Fruit fly (Drosophila melanogaster): ENCODE results near the gene Traf6.

Gene Traf6

dm6 chrX:8126149-8126548 lies 31.0 kb downstream of the Traf6 start (continued):
- TF ChIP-seq Xbp1 (GFP tag; optimal IDR thresholded peaks at IDR 0.05) (peak; percentile 64), cwo (GFP tag; optimal IDR thresholded peaks at IDR 0.05) (no peak), Lim3 (GFP tag; IDR thresholded peaks at IDR 0.05) (no peak), ftz-f1 (GFP tag; optimal IDR thresholded peaks at IDR 0.05) (no peak), CG14667 (GFP tag; IDR thresholded peaks at IDR 0.05) (peak; percentile 40; the same call in 1 of the 2 replicates), p53 (GFP tag; optimal IDR thresholded peaks at IDR 0.05) (no peak), CG11695 (GFP tag; IDR thresholded peaks at IDR 0.05) (no peak), CG2116 (GFP tag; optimal IDR thresholded peaks at IDR 0.05) (peak; percentile 50), H15 (GFP tag; IDR thresholded peaks at IDR 0.05) (peak; percentile 72), gsb-n (tag; optimal IDR thresholded peaks at IDR 0.05) (peak; percentile 75), h (optimal IDR thresholded peaks at IDR 0.05) (no peak), CG31388 (GFP tag; optimal IDR thresholded peaks at IDR 0.05) (no peak), stwl (tag; optimal IDR thresholded peaks at IDR 0.05) (no peak), tap (tag; optimal IDR thresholded peaks at IDR 0.05) (peak; percentile 57), toy (GFP tag; IDR thresholded peaks at IDR 0.05) (no peak), CG16815 (GFP tag; optimal IDR thresholded peaks at IDR 0.05) (no peak), jing (GFP tag; optimal IDR thresholded peaks at IDR 0.05) (peak; percentile 52), Xrp1 (GFP tag; IDR thresholded peaks at IDR 0.05) (peak; percentile 76), cas (GFP tag; IDR thresholded peaks at IDR 0.05) (no peak), CG11398 (GFP tag; optimal IDR thresholded peaks at IDR 0.05) (no peak), CG11723 (GFP tag; optimal IDR thresholded peaks at IDR 0.05) (peak; percentile 9), D (optimal IDR thresholded peaks at IDR 0.05) (no peak), D (GFP tag; optimal IDR thresholded peaks at IDR 0.05) (peak; percentile 63), pan (optimal IDR thresholded peaks at IDR 0.05) (no peak), pan (GFP tag; optimal IDR thresholded peaks at IDR 0.05 in 1 of 2, IDR thresholded peaks at IDR 0.05 in 1 of 2) (peak in 1 of 2 experiments; percentile 58), CG12236 (GFP tag; optimal IDR thresholded peaks at IDR 0.05) (peak; percentile 25), CG34224 (GFP tag; IDR thresholded peaks at IDR 0.05; ENCODE audit: partially characterized antibody) (no peak), fd96Cb (tag; optimal IDR thresholded peaks at IDR 0.05) (peak; percentile 82), unc-4 (GFP tag; IDR thresholded peaks at IDR 0.05; ENCODE audit: partially characterized antibody) (no peak), CG1832 (GFP tag; optimal IDR thresholded peaks at IDR 0.05) (no peak), twi (tag; optimal IDR thresholded peaks at IDR 0.05) (peak; percentile 13), Camta (GFP tag; optimal IDR thresholded peaks at IDR 0.05) (peak; percentile 35), hkb (optimal IDR thresholded peaks at IDR 0.05) (no peak), hkb (GFP tag; IDR thresholded peaks at IDR 0.05) (peak; percentile 65), Mad (GFP tag; optimal IDR thresholded peaks at IDR 0.05) (no peak), bowl (GFP tag; IDR thresholded peaks at IDR 0.05) (no peak), Bteb2 (GFP tag; optimal IDR thresholded peaks at IDR 0.05) (no peak), CG3163 (GFP tag; optimal IDR thresholded peaks at IDR 0.05) (no peak), CG15479 (GFP tag; optimal IDR thresholded peaks at IDR 0.05) (no peak), gcm2 (GFP tag; optimal IDR thresholded peaks at IDR 0.05) (no peak), CG13424 (tag; optimal IDR thresholded peaks at IDR 0.05) (peak; percentile 53), CG6765 (GFP tag; optimal IDR thresholded peaks at IDR 0.05) (no peak), CG1602 (GFP tag; optimal IDR thresholded peaks at IDR 0.05) (peak; percentile 50), Hr3 (GFP tag; optimal IDR thresholded peaks at IDR 0.05) (peak; percentile 52), Optix (GFP tag; IDR thresholded peaks at IDR 0.05) (peak; percentile 71), CG1024 (GFP tag; IDR thresholded peaks at IDR 0.05) (0 out of 2 replicates have a peak, but pooled peaks have one; percentile 26), CG34422 (GFP tag; IDR thresholded peaks at IDR 0.05) (peak; percentile 70; the same call in 2 of the 3 replicates), Atf3 (GFP tag; optimal IDR thresholded peaks at IDR 0.05) (peak; percentile 38), exex (tag; optimal IDR thresholded peaks at IDR 0.05) (no peak), Sin3A (optimal IDR thresholded peaks at IDR 0.05) (no peak), Usf (GFP tag; optimal IDR thresholded peaks at IDR 0.05) (no peak), da (GFP tag; optimal IDR thresholded peaks at IDR 0.05) (no peak), CG7987 (GFP tag; optimal IDR thresholded peaks at IDR 0.05) (no peak), Nf-YA (GFP tag; IDR thresholded peaks at IDR 0.05) (no peak)

Data from whole organism, embryonic.